In the genomic region with DNA sequence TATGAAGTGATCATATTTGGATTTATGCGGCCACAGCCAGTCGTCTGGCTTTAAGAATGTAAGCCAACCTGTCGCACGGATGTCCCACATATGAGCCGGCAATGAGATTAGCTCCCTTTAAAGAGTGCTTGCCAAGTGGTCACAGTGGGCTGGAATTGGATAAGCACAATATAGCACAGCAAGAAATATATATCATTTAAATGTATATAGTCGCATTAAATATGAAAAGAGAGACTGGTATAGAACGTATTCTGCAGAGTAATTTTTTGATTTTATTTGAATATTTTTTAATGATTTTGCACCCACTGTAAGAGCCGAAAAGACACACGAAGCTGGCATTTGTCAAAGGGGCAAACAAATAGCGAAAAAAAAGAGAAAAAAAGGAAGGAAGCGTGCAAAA, we compare ENCODE assay signal across 1 fruit fly cellular context.
A peak's percentile ranks its signal among the peaks of the same experiment; 100 is the strongest.
TF ChIP-seq lines count a peak whose summit lies in the region.

No protein-coding gene starts in this region.

TF ChIP-seq in whole organism, embryonic, 481 proteins besides CTCF, POLR2A, EP300 and RAD21 (continued from another document):
- TF ChIP-seq CG7786 (GFP tag; optimal IDR thresholded peaks at IDR 0.05; lab: Kevin White, UChicago) (no peak), CG4282 (GFP tag; optimal IDR thresholded peaks at IDR 0.05; lab: Kevin White, UChicago) (no peak), Pdp1 (GFP tag; optimal IDR thresholded peaks at IDR 0.05; lab: Kevin White, UChicago) (no peak), Med (GFP tag; lab: Kevin White, UChicago) (peak; percentile 17), CG11560 (tag; IDR thresholded peaks at IDR 0.05; lab: Robert Waterston, UW) (no peak), gcm (GFP tag; optimal IDR thresholded peaks at IDR 0.05; lab: Kevin White, UChicago) (no peak), chm (GFP tag; IDR thresholded peaks at IDR 0.05; lab: Robert Waterston, UW) (no peak), BEAF-32 (GFP tag; optimal IDR thresholded peaks at IDR 0.05; lab: Kevin White, UChicago) (no peak), PHDP (tag; optimal IDR thresholded peaks at IDR 0.05; lab: Kevin White, UChicago) (peak; percentile 3), zfh1 (GFP tag; IDR thresholded peaks at IDR 0.05; lab: Robert Waterston, UW) (0 out of 3 replicates have a peak, but pooled peaks have one; percentile 36), CG17829 (tag; optimal IDR thresholded peaks at IDR 0.05; lab: Kevin White, UChicago) (no peak), chn (GFP tag; optimal IDR thresholded peaks at IDR 0.05; lab: Kevin White, UChicago) (peak; percentile 6), ATbp (GFP tag; optimal IDR thresholded peaks at IDR 0.05; lab: Kevin White, UChicago) (no peak), CG15696 (tag; optimal IDR thresholded peaks at IDR 0.05; lab: Kevin White, UChicago) (no peak), grau (tag; optimal IDR thresholded peaks at IDR 0.05; lab: Kevin White, UChicago) (peak; percentile 20), Oli (tag; optimal IDR thresholded peaks at IDR 0.05; lab: Kevin White, UChicago) (no peak), fd3F (GFP tag; optimal IDR thresholded peaks at IDR 0.05; lab: Kevin White, UChicago) (no peak), sd (tag; optimal IDR thresholded peaks at IDR 0.05; lab: Kevin White, UChicago) (no peak), CG7556 (GFP tag; optimal IDR thresholded peaks at IDR 0.05; lab: Kevin White, UChicago) (peak; percentile 12), CG9817 (tag; optimal IDR thresholded peaks at IDR 0.05; lab: Kevin White, UChicago) (peak; percentile 20), CG14965 (GFP tag; optimal IDR thresholded peaks at IDR 0.05; lab: Kevin White, UChicago; ENCODE audit: borderline replicate concordance) (no peak), CG4617 (GFP tag; optimal IDR thresholded peaks at IDR 0.05; lab: Kevin White, UChicago; ENCODE audit: borderline replicate concordance) (no peak), CG15269 (tag; optimal IDR thresholded peaks at IDR 0.05; lab: Kevin White, UChicago) (peak; percentile 12), Xrp1 (GFP tag; IDR thresholded peaks at IDR 0.05; lab: Robert Waterston, UW) (peak; percentile 63), Hr51 (GFP tag; optimal IDR thresholded peaks at IDR 0.05; lab: Kevin White, UChicago) (peak in 1 of 2 experiments; percentile 30), croc (GFP tag; conservative IDR thresholded peaks at IDR 0.05; lab: Robert Waterston, UW) (no peak), CG2120 (GFP tag; optimal IDR thresholded peaks at IDR 0.05; lab: Kevin White, UChicago) (peak; percentile 30), dati (GFP tag; IDR thresholded peaks at IDR 0.05; lab: Robert Waterston, UW) (0 out of 2 replicates have a peak, but pooled peaks have one; percentile 38), CG12391 (tag; optimal IDR thresholded peaks at IDR 0.05; lab: Kevin White, UChicago) (peak; percentile 7), CG6765 (GFP tag; optimal IDR thresholded peaks at IDR 0.05; lab: Kevin White, UChicago) (no peak), Fer1 (GFP tag; optimal IDR thresholded peaks at IDR 0.05; lab: Kevin White, UChicago) (peak; percentile 8), nmo (GFP tag; optimal IDR thresholded peaks at IDR 0.05; lab: Kevin White, UChicago) (peak; percentile 6), CG2712 (tag; optimal IDR thresholded peaks at IDR 0.05; lab: Kevin White, UChicago) (peak; percentile 14), CG18262 (tag; optimal IDR thresholded peaks at IDR 0.05; lab: Kevin White, UChicago) (no peak), lilli (GFP tag; optimal IDR thresholded peaks at IDR 0.05; lab: Kevin White, UChicago) (peak; percentile 21), ro (GFP tag; IDR thresholded peaks at IDR 0.05; lab: Robert Waterston, UW) (no peak), lmd (GFP tag; IDR thresholded peaks at IDR 0.05; lab: Robert Waterston, UW) (peak; percentile 11; the same call in 1 of the 2 replicates), lab (GFP tag; optimal IDR thresholded peaks at IDR 0.05; lab: Kevin White, UChicago) (peak; percentile 18), onecut (GFP tag; IDR thresholded peaks at IDR 0.05; lab: Robert Waterston, UW) (no peak), CG10979 (tag; optimal IDR thresholded peaks at IDR 0.05; lab: Kevin White, UChicago) (peak; percentile 31), dmrt99B (tag; optimal IDR thresholded peaks at IDR 0.05; lab: Kevin White, UChicago) (peak; percentile 43), fd102C (GFP tag; optimal IDR thresholded peaks at IDR 0.05; lab: Kevin White, UChicago) (no peak), Ptx1 (GFP tag; IDR thresholded peaks at IDR 0.05; lab: Robert Waterston, UW) (peak; percentile 35), CG8944 (GFP tag; optimal IDR thresholded peaks at IDR 0.05; lab: Kevin White, UChicago) (no peak), CG5953 (GFP tag; IDR thresholded peaks at IDR 0.05; lab: Robert Waterston, UW) (0 out of 2 replicates have a peak, but pooled peaks have one; percentile 11), CG10959 (GFP tag; IDR thresholded peaks at IDR 0.05; lab: Robert Waterston, UW) (no peak), CG11456 (GFP tag; IDR thresholded peaks at IDR 0.05; lab: Robert Waterston, UW) (0 out of 3 replicates have a peak, but pooled peaks have one; percentile 17), CG6813 (GFP tag; optimal IDR thresholded peaks at IDR 0.05; lab: Kevin White, UChicago) (no peak), Hr39 (optimal IDR thresholded peaks at IDR 0.05; lab: Kevin White, UChicago) (no peak), bsh (GFP tag; optimal IDR thresholded peaks at IDR 0.05; lab: Kevin White, UChicago) (peak in 1 of 2 experiments; percentile 36), CG17359 (tag; optimal IDR thresholded peaks at IDR 0.05; lab: Kevin White, UChicago) (peak; percentile 12), run (tag; optimal IDR thresholded peaks at IDR 0.05; lab: Kevin White, UChicago) (no peak), dysf (GFP tag; IDR thresholded peaks at IDR 0.05; lab: Robert Waterston, UW) (peak; percentile 39; the same call in 1 of the 3 replicates), Blimp-1 (GFP tag; optimal IDR thresholded peaks at IDR 0.05; lab: Kevin White, UChicago) (peak; percentile 24), CG9215 (GFP tag; IDR thresholded peaks at IDR 0.05; lab: Robert Waterston, UW) (no peak), CG18619 (GFP tag; optimal IDR thresholded peaks at IDR 0.05; lab: Kevin White, UChicago) (no peak), CG30403 (GFP tag; optimal IDR thresholded peaks at IDR 0.05; lab: Kevin White, UChicago) (peak; percentile 13), tx (GFP tag; optimal IDR thresholded peaks at IDR 0.05; lab: Kevin White, UChicago) (no peak), prd (optimal IDR thresholded peaks at IDR 0.05; lab: Kevin White, UChicago) (no peak), prd (GFP tag; IDR thresholded peaks at IDR 0.05; lab: Robert Waterston, UW) (peak; percentile 52; the same call in 2 of the 3 replicates), gem (tag; optimal IDR thresholded peaks at IDR 0.05; lab: Kevin White, UChicago) (peak; percentile 48), CG2875 (GFP tag; optimal IDR thresholded peaks at IDR 0.05; lab: Kevin White, UChicago) (no peak), CG1603 (tag; optimal IDR thresholded peaks at IDR 0.05; lab: Kevin White, UChicago) (no peak), CG13424 (tag; optimal IDR thresholded peaks at IDR 0.05; lab: Kevin White, UChicago) (peak; percentile 6), lola (GFP tag; optimal IDR thresholded peaks at IDR 0.05; lab: Kevin White, UChicago) (no peak), sna (GFP tag; IDR thresholded peaks at IDR 0.05; lab: Robert Waterston, UW; ENCODE audit: partially characterized antibody) (no peak), luna (GFP tag; optimal IDR thresholded peaks at IDR 0.05; lab: Kevin White, UChicago) (no peak), CG4820 (GFP tag; optimal IDR thresholded peaks at IDR 0.05; lab: Kevin White, UChicago) (no peak), br (optimal IDR thresholded peaks at IDR 0.05; lab: Kevin White, UChicago) (no peak), CG2678 (tag; optimal IDR thresholded peaks at IDR 0.05; lab: Kevin White, UChicago) (peak; percentile 44), CG6689 (GFP tag; IDR thresholded peaks at IDR 0.05; lab: Robert Waterston, UW) (peak; percentile 27; the same call in 1 of the 2 replicates), E2f1 (GFP tag; IDR thresholded peaks at IDR 0.05; lab: Robert Waterston, UW) (0 out of 2 replicates have a peak, but pooled peaks have one; percentile 19), fd64A (GFP tag; optimal IDR thresholded peaks at IDR 0.05; lab: Kevin White, UChicago) (no peak), wdn (GFP tag; IDR thresholded peaks at IDR 0.05; lab: Robert Waterston, UW) (0 out of 2 replicates have a peak, but pooled peaks have one; percentile 22), Hand (GFP tag; optimal IDR thresholded peaks at IDR 0.05; lab: Kevin White, UChicago) (no peak), Sox102F (GFP tag; optimal IDR thresholded peaks at IDR 0.05; lab: Kevin White, UChicago) (peak; percentile 39), CG11504 (tag; optimal IDR thresholded peaks at IDR 0.05; lab: Kevin White, UChicago) (peak; percentile 45), nerfin-2 (GFP tag; IDR thresholded peaks at IDR 0.05; lab: Robert Waterston, UW; ENCODE audit: partially characterized antibody) (no peak), sim (GFP tag; IDR thresholded peaks at IDR 0.05; lab: Robert Waterston, UW) (no peak), Hmr (GFP tag; optimal IDR thresholded peaks at IDR 0.05; lab: Kevin White, UChicago) (peak; percentile 14), unpg (GFP tag; optimal IDR thresholded peaks at IDR 0.05; lab: Kevin White, UChicago) (peak; percentile 13), salm (tag; optimal IDR thresholded peaks at IDR 0.05; lab: Kevin White, UChicago) (no peak), hkb (optimal IDR thresholded peaks at IDR 0.05; lab: Kevin White, UChicago) (no peak), hkb (GFP tag; IDR thresholded peaks at IDR 0.05; lab: Robert Waterston, UW) (no peak; the same call in 1 of the 2 replicates), stwl (tag; optimal IDR thresholded peaks at IDR 0.05; lab: Kevin White, UChicago) (no peak), CG15514 (GFP tag; optimal IDR thresholded peaks at IDR 0.05; lab: Kevin White, UChicago) (peak; percentile 15), ind (GFP tag; optimal IDR thresholded peaks at IDR 0.05; lab: Kevin White, UChicago) (peak; percentile 29), phol (tag; optimal IDR thresholded peaks at IDR 0.05; lab: Kevin White, UChicago) (peak; percentile 16), ftz-f1 (GFP tag; optimal IDR thresholded peaks at IDR 0.05; lab: Kevin White, UChicago) (no peak), Scr (GFP tag; IDR thresholded peaks at IDR 0.05; lab: Robert Waterston, UW; ENCODE audit: partially characterized antibody) (no peak), sens (GFP tag; lab: Kevin White, UChicago) (peak; percentile 48), peb (GFP tag; IDR thresholded peaks at IDR 0.05; lab: Robert Waterston, UW) (no peak), hb (GFP tag; IDR thresholded peaks at IDR 0.05; lab: Robert Waterston, UW; ENCODE audit: partially characterized antibody) (no peak), slbo (GFP tag; IDR thresholded peaks at IDR 0.05; lab: Robert Waterston, UW) (peak; percentile 34; the same call in 1 of the 2 replicates)
